Fruit fly (Drosophila melanogaster) whole organism, wandering third instar larva: ENCODE results near the gene ChAT.

ENCODE experiments used
- CG32264 ChIP-seq: fragments of 200-800 bp; sonication (Bioruptor generic); optimal IDR thresholded peaks from 2 replicates; lab custom pipeline; 2016; ENCODE audit warnings: missing biosample characterization, missing genetic modification characterization
- usp ChIP-seq: fragments of >200 bp; optimal IDR thresholded peaks from 2 replicates; lab custom pipeline; 2017; ENCODE audit warnings: missing biosample characterization, missing genetic modification characterization

- TF ChIP-seq usp (GFP tag; lab: Kevin White, UChicago) = no peak
- no peak for TF ChIP-seq CG32264 (GFP tag; lab: Kevin White, UChicago)
Measured at dm6 chr3R:18665061-18665460, 40.2 kb upstream of the ChAT start, which contains the start of gene CG31231.
